Fruit fly (Drosophila melanogaster) whole organism, prepupa: ENCODE measurements around the gene Obp99b.

ENCODE experiments used
- Blimp-1 ChIP-seq: fragments of 200-800 bp; sonication (Bioruptor generic); optimal IDR thresholded peaks from 3 replicates; lab custom pipeline; 2017; ENCODE audit warnings: missing biosample characterization, missing genetic modification characterization, mild to moderate bottlenecking, moderate library complexity, missing genetic modification reagents
- CG16779 ChIP-seq: fragments of 200-800 bp; sonication (Bioruptor generic); optimal IDR thresholded peaks from 3 replicates; lab custom pipeline; 2017; ENCODE audit warnings: missing biosample characterization, mild to moderate bottlenecking, missing genetic modification characterization
- CG4318 ChIP-seq: fragments of 200-800 bp; sonication (Bioruptor generic); optimal IDR thresholded peaks from 3 replicates; lab custom pipeline; 2017; ENCODE audit warnings: missing biosample characterization, mild to moderate bottlenecking, missing genetic modification characterization
- CG6808 ChIP-seq: fragments of 200-800 bp; sonication (Bioruptor generic); optimal IDR thresholded peaks from 3 replicates; lab custom pipeline; 2017; ENCODE audit warnings: missing biosample characterization, missing genetic modification characterization, mild to moderate bottlenecking, moderate library complexity, missing genetic modification reagents
- Eip78C ChIP-seq: fragments of 200-800 bp; sonication (Bioruptor generic); peaks from one replicate; lab custom pipeline; 2016; ENCODE audit warnings: missing biosample characterization, missing genetic modification characterization
- Sox102F ChIP-seq: fragments of 200-800 bp; sonication (Bioruptor generic); optimal IDR thresholded peaks from 2 replicates; lab custom pipeline; 2016; ENCODE audit warnings: missing biosample characterization, mild to moderate bottlenecking, missing genetic modification characterization
- Sox15 ChIP-seq: fragments of 200-800 bp; sonication (Bioruptor generic); optimal IDR thresholded peaks from 3 replicates; lab custom pipeline; 2016; ENCODE audit warnings: missing biosample characterization, missing genetic modification characterization
- cyc ChIP-seq: fragments of 200-800 bp; sonication (Bioruptor generic); optimal IDR thresholded peaks from 3 replicates; lab custom pipeline; 2016; ENCODE audit warnings: missing biosample characterization, missing genetic modification characterization
- dsx ChIP-seq: fragments of 200-800 bp; optimal IDR thresholded peaks from 3 replicates; lab custom pipeline; 2019; ENCODE audit warnings: missing biosample characterization, mild to moderate bottlenecking, missing genetic modification characterization, moderate library complexity; ENCODE audit not compliant: poor library complexity, severe bottlenecking
- eg ChIP-seq: fragments of 200-800 bp; sonication (Bioruptor generic); IDR thresholded peaks from 3 replicates; pipeline ENCODE4 v1.3.6; 2022; ENCODE audit warnings: missing biosample characterization, missing genetic modification characterization
- fkh ChIP-seq: fragments of 200-800 bp; sonication (Bioruptor generic); optimal IDR thresholded peaks from 3 replicates; lab custom pipeline; 2017; ENCODE audit warnings: missing biosample characterization, mild to moderate bottlenecking, missing genetic modification characterization, moderate library complexity

DNA sequence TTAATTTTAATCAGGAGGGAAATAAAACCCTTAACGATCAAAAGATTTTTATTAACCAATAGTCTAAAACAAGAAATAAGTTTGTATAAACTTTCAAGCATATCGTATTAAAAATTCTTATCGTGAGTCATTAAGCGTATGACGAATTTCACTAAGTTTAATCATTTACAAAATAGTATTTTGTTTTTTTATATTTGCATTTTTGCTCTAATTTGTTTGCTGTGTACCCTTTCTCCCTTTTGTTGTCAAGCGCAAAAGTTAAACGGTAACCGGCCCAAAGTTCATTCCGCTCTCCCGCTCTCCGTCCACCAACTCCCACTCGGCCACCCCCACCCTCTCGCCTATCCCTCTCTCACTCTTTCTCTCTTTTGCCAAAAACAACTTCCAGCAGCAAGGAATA lies 47.1 kb upstream of the Obp99b start:
- TF ChIP-seq Eip78C (GFP tag; lab: Kevin White, UChicago) (peak; percentile 80), Blimp-1 (peak; percentile 12), cyc (GFP tag; lab: Kevin White, UChicago) (peak; percentile 46), eg (GFP tag; lab: Robert Waterston, UW) (0 out of 3 replicates have a peak, but pooled peaks have one; percentile 35), CG4318 (no peak), CG16779 (no peak), fkh (no peak), Sox102F (GFP tag; lab: Kevin White, UChicago) (peak; percentile 33), Sox15 (no peak), dsx (GFP tag; lab: Kevin White, UChicago) (no peak), CG6808 (GFP tag; lab: Kevin White, UChicago) (no peak)
